Fruit fly (Drosophila melanogaster): ENCODE data around the gene Xport-A.
A peak's percentile ranks its signal among the peaks of the same experiment; 100 is the strongest.

Xport-A gene

dm6 chr3R:19909541-19910182 lies 5.5 kb downstream of the Xport-A start:
- TF ChIP-seq ci (GFP tag; IDR thresholded peaks at IDR 0.05), result peak; percentile 63; the same call in 1 of the 3 replicates
- TF ChIP-seq mirr (GFP tag; optimal IDR thresholded peaks at IDR 0.05), result peak; percentile 4
- TF ChIP-seq Chrac-16 (GFP tag; optimal IDR thresholded peaks at IDR 0.05), result no peak
- no peak for TF ChIP-seq gce (GFP tag; IDR thresholded peaks at IDR 0.05)
- no peak for TF ChIP-seq danr (GFP tag; IDR thresholded peaks at IDR 0.05)
- TF ChIP-seq Fer1 (GFP tag; optimal IDR thresholded peaks at IDR 0.05), result no peak
- 0 out of 2 replicates have a peak, but pooled peaks have one; percentile 17 for TF ChIP-seq Rfx (GFP tag; IDR thresholded peaks at IDR 0.05)
- TF ChIP-seq ttk (GFP tag; IDR thresholded peaks at IDR 0.05), result no peak
- peak; percentile 76 for TF ChIP-seq Elba2 (GFP tag; optimal IDR thresholded peaks at IDR 0.05)
- 0 out of 2 replicates have a peak, but pooled peaks have one; percentile 7 for TF ChIP-seq Nf-YA (GFP tag; IDR thresholded peaks at IDR 0.05)
- TF ChIP-seq chinmo (GFP tag; IDR thresholded peaks at IDR 0.05; ENCODE audit: partially characterized antibody), result 0 out of 4 replicates have a peak, but pooled peaks have one; percentile 13
- peak; percentile 76 for TF ChIP-seq sd (tag; optimal IDR thresholded peaks at IDR 0.05)
- peak; percentile 73 for TF ChIP-seq exex (tag; optimal IDR thresholded peaks at IDR 0.05)
- TF ChIP-seq gt (GFP tag; IDR thresholded peaks at IDR 0.05), result no peak
- peak; percentile 22 for TF ChIP-seq Med (GFP tag)
- no peak for TF ChIP-seq dmrt11E (tag; optimal IDR thresholded peaks at IDR 0.05)
- TF ChIP-seq CG4617 (GFP tag; optimal IDR thresholded peaks at IDR 0.05; ENCODE audit: borderline replicate concordance), result no peak
- peak; percentile 11; the same call in 1 of the 3 replicates for TF ChIP-seq Opbp (GFP tag; IDR thresholded peaks at IDR 0.05; ENCODE audit: partially characterized antibody)

- TF ChIP-seq esg (GFP tag; conservative IDR thresholded peaks at IDR 0.05) (peak; percentile 78), CG16813 (GFP tag; IDR thresholded peaks at IDR 0.05; ENCODE audit: partially characterized antibody) (no peak), kah (GFP tag; optimal IDR thresholded peaks at IDR 0.05) (peak; percentile 15), Vsx1 (GFP tag; optimal IDR thresholded peaks at IDR 0.05) (peak; percentile 59), CG6689 (GFP tag; IDR thresholded peaks at IDR 0.05) (peak; percentile 87), CG15011 (GFP tag; optimal IDR thresholded peaks at IDR 0.05) (peak; percentile 65), CG1529 (GFP tag; optimal IDR thresholded peaks at IDR 0.05) (peak; percentile 75), sens (GFP tag) (peak; percentile 96), CkIIα-i1 (GFP tag; IDR thresholded peaks at IDR 0.05) (0 out of 2 replicates have a peak, but pooled peaks have one; percentile 23), onecut (GFP tag; IDR thresholded peaks at IDR 0.05) (peak; percentile 78), pan (optimal IDR thresholded peaks at IDR 0.05) (no peak), pan (GFP tag; optimal IDR thresholded peaks at IDR 0.05 in 1 of 2, IDR thresholded peaks at IDR 0.05 in 1 of 2) (peak in 1 of 2 experiments; percentile 91), Blimp-1 (GFP tag; optimal IDR thresholded peaks at IDR 0.05) (peak; percentile 75), sug (tag; optimal IDR thresholded peaks at IDR 0.05) (peak; percentile 80), fd96Cb (tag; optimal IDR thresholded peaks at IDR 0.05) (peak; percentile 78), CG12942 (GFP tag; optimal IDR thresholded peaks at IDR 0.05) (peak; percentile 78), CG18011 (GFP tag; optimal IDR thresholded peaks at IDR 0.05) (peak; percentile 52), Dll (GFP tag; IDR thresholded peaks at IDR 0.05; ENCODE audit: partially characterized antibody) (no peak), ato (GFP tag; IDR thresholded peaks at IDR 0.05; ENCODE audit: partially characterized antibody) (no peak), cwo (GFP tag; optimal IDR thresholded peaks at IDR 0.05) (peak; percentile 79), CG17328 (GFP tag; IDR thresholded peaks at IDR 0.05) (peak; percentile 91), Adf1 (GFP tag; IDR thresholded peaks at IDR 0.05) (peak; percentile 76), CG12299 (tag; optimal IDR thresholded peaks at IDR 0.05) (peak; percentile 49), dm (GFP tag; optimal IDR thresholded peaks at IDR 0.05) (peak; percentile 70), salm (tag; optimal IDR thresholded peaks at IDR 0.05) (peak; percentile 70), row (GFP tag; IDR thresholded peaks at IDR 0.05) (peak; percentile 88), ems (GFP tag; optimal IDR thresholded peaks at IDR 0.05) (peak; percentile 76), CG17359 (tag; optimal IDR thresholded peaks at IDR 0.05) (peak; percentile 84), wor (GFP tag; IDR thresholded peaks at IDR 0.05) (peak; percentile 78), nom (GFP tag; optimal IDR thresholded peaks at IDR 0.05) (peak; percentile 10), CG10267 (tag; optimal IDR thresholded peaks at IDR 0.05) (peak; percentile 52)
Measured at dm6 chr3R:19908863-19909343, 6.3 kb downstream of the Xport-A start.

Data from whole organism, embryonic.